Fruit fly (Drosophila melanogaster): Measurements from ENCODE around the gene Cog4.

Gene Cog4

DNA sequence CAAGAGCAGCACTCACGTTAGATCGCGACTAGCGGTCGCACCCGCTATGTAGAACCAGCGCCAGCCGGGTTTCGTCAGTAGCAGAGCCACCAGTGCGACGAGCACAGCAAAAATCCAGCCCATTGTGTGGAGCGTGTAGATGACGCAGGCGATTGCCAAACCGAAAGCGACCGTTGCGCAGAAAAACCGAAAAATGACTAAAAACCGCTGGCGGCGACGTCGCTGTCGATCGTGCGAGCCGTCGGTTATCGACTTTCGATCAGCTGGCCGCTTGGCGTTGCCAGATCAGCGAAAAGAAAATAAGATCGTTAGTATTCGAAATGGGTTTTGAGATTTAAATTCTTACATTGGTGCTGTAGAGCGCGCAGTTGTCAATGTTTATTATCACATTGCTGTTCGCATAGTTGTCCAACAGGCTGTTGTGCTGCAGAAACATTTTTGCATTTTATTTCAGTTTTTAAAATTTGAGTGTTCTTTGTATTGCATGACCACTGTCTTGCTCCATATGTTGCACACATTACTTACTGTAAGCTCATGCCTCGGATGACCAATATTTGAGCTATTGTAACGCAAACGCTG, 28.1 kb upstream of the Cog4 start (continued):
- TF ChIP-seq pb (GFP tag; optimal IDR thresholded peaks at IDR 0.05) (no peak), CG3163 (GFP tag; optimal IDR thresholded peaks at IDR 0.05) (no peak), rib (GFP tag; IDR thresholded peaks at IDR 0.05) (peak; percentile 53; the same call in 1 of the 2 replicates), Tbp (GFP tag; optimal IDR thresholded peaks at IDR 0.05) (no peak), seq (GFP tag; IDR thresholded peaks at IDR 0.05) (0 out of 2 replicates have a peak, but pooled peaks have one; percentile 7), yki (optimal IDR thresholded peaks at IDR 0.05) (no peak), CG10543 (GFP tag; optimal IDR thresholded peaks at IDR 0.05) (peak; percentile 74), Xbp1 (GFP tag; optimal IDR thresholded peaks at IDR 0.05) (peak; percentile 33), org-1 (GFP tag; optimal IDR thresholded peaks at IDR 0.05) (peak; percentile 36), Ptx1 (GFP tag; IDR thresholded peaks at IDR 0.05) (peak; percentile 34; the same call in 1 of the 2 replicates), CG17359 (tag; optimal IDR thresholded peaks at IDR 0.05) (peak; percentile 36), CG14965 (GFP tag; optimal IDR thresholded peaks at IDR 0.05; ENCODE audit: borderline replicate concordance) (no peak), Six4 (GFP tag; optimal IDR thresholded peaks at IDR 0.05) (no peak), CG31365 (tag; optimal IDR thresholded peaks at IDR 0.05) (peak; percentile 17), fd102C (GFP tag; optimal IDR thresholded peaks at IDR 0.05) (no peak), CG7357 (GFP tag; IDR thresholded peaks at IDR 0.05) (no peak), CG7556 (GFP tag; optimal IDR thresholded peaks at IDR 0.05) (peak; percentile 58), crp (GFP tag; optimal IDR thresholded peaks at IDR 0.05) (peak; percentile 35 to 91), unc-4 (GFP tag; IDR thresholded peaks at IDR 0.05; ENCODE audit: partially characterized antibody) (no peak; the same call in 1 of the 2 replicates), gem (tag; optimal IDR thresholded peaks at IDR 0.05) (peak; percentile 53), CG1603 (tag; optimal IDR thresholded peaks at IDR 0.05) (peak; percentile 40), ken (GFP tag; IDR thresholded peaks at IDR 0.05) (no peak), Hr51 (GFP tag; optimal IDR thresholded peaks at IDR 0.05) (peak in 1 of 2 experiments; percentile 40), CG10462 (GFP tag; optimal IDR thresholded peaks at IDR 0.05) (peak; percentile 46), PHDP (tag; optimal IDR thresholded peaks at IDR 0.05) (no peak), ac (GFP tag; optimal IDR thresholded peaks at IDR 0.05) (no peak), D19A (tag; optimal IDR thresholded peaks at IDR 0.05) (no peak), salm (tag; optimal IDR thresholded peaks at IDR 0.05) (no peak), esg (GFP tag; conservative IDR thresholded peaks at IDR 0.05) (no peak), NFAT (GFP tag; IDR thresholded peaks at IDR 0.05) (0 out of 2 replicates have a peak, but pooled peaks have one; percentile 20), Lhr (GFP tag; optimal IDR thresholded peaks at IDR 0.05) (peak; percentile 3), Spps (tag; optimal IDR thresholded peaks at IDR 0.05) (no peak), CG7928 (GFP tag; optimal IDR thresholded peaks at IDR 0.05) (no peak), H2.0 (GFP tag; IDR thresholded peaks at IDR 0.05) (no peak), CG15073 (GFP tag; optimal IDR thresholded peaks at IDR 0.05) (no peak), CG32532 (GFP tag; IDR thresholded peaks at IDR 0.05) (peak; percentile 36; the same call in 1 of the 2 replicates), CG12299 (tag; optimal IDR thresholded peaks at IDR 0.05) (no peak), dpn (GFP tag; optimal IDR thresholded peaks at IDR 0.05) (peak; percentile 40 to 42), tup (GFP tag; optimal IDR thresholded peaks at IDR 0.05) (no peak), HmgD (GFP tag; optimal IDR thresholded peaks at IDR 0.05) (peak; percentile 34), sc (optimal IDR thresholded peaks at IDR 0.05) (no peak), sc (GFP tag; optimal IDR thresholded peaks at IDR 0.05) (no peak), CG42726 (GFP tag; IDR thresholded peaks at IDR 0.05; ENCODE audit: partially characterized antibody) (no peak), Oli (tag; optimal IDR thresholded peaks at IDR 0.05) (peak; percentile 34), ham (GFP tag; IDR thresholded peaks at IDR 0.05) (no peak), dan (GFP tag; IDR thresholded peaks at IDR 0.05) (no peak), CG12769 (tag; optimal IDR thresholded peaks at IDR 0.05) (peak; percentile 35), Dbx (GFP tag; IDR thresholded peaks at IDR 0.05) (peak; percentile 66; the same call in 1 of the 3 replicates), CG5180 (GFP tag; optimal IDR thresholded peaks at IDR 0.05) (peak; percentile 17), slbo (GFP tag; IDR thresholded peaks at IDR 0.05) (no peak; the same call in 1 of the 2 replicates)

Data from whole organism, embryonic.